Worm (Caenorhabditis elegans): Measurements from ENCODE around the gene oac-52.
A peak's percentile ranks its signal among the peaks of the same experiment; 100 is the strongest.

oac-52 gene

ce11 chrIV:4317638-4318037 is 28.8 kb downstream of the oac-52 start:
- TF ChIP-seq cebp-1 (GFP tag; IDR thresholded peaks at IDR 0.05) (peak; percentile 75), cebp-1 (tag; optimal IDR thresholded peaks at IDR 0.05) (peak; percentile 79), somi-1 (GFP tag; optimal IDR thresholded peaks at IDR 0.05) (no peak), bed-1 (GFP tag; IDR thresholded peaks at IDR 0.05) (no peak), F52B5.7 (tag; optimal IDR thresholded peaks at IDR 0.05) (no peak), lsy-27 (tag; optimal IDR thresholded peaks at IDR 0.05; ENCODE audit: borderline replicate concordance, insufficient read depth) (no peak)

ce11 chrIV:4316813-4317408 is 29.5 kb downstream of the oac-52 start, which contains the start of gene Y24D9B.1:
Gene Y24D9B.1, plus strand, starts transcription at chrIV:4317358.
- TF ChIP-seq cebp-2 (GFP tag; IDR thresholded peaks at IDR 0.05) (no peak), Y79H2A.3 (GFP tag; conservative IDR thresholded peaks at IDR 0.05) (no peak), mel-28 (tag; optimal IDR thresholded peaks at IDR 0.05; ENCODE audit: borderline replicate concordance) (no peak), let-607 (tag; optimal IDR thresholded peaks at IDR 0.05) (no peak), unc-130 (GFP tag; optimal IDR thresholded peaks at IDR 0.05) (no peak), D2030.7 (GFP tag; IDR thresholded peaks at IDR 0.05) (no peak), ceh-79 (tag; optimal IDR thresholded peaks at IDR 0.05) (no peak), C06A6.2 (GFP tag; conservative IDR thresholded peaks at IDR 0.05) (no peak), egrh-3 (GFP tag; IDR thresholded peaks at IDR 0.05) (no peak), fkh-3 (tag; optimal IDR thresholded peaks at IDR 0.05) (no peak), nhr-80 (tag; optimal IDR thresholded peaks at IDR 0.05) (no peak), rcor-1 (GFP tag; IDR thresholded peaks at IDR 0.05) (no peak), snpc-4 (GFP tag; optimal IDR thresholded peaks at IDR 0.05) (no peak), snpc-4 (tag; optimal IDR thresholded peaks at IDR 0.05) (no peak), ceh-91 (GFP tag; IDR thresholded peaks at IDR 0.05) (no peak), F55B11.4 (tag; optimal IDR thresholded peaks at IDR 0.05; ENCODE audit: borderline replicate concordance, insufficient read depth) (no peak), let-526 (GFP tag; IDR thresholded peaks at IDR 0.05) (no peak), hlh-26 (GFP tag; conservative IDR thresholded peaks at IDR 0.05) (no peak), madf-3 (GFP tag; IDR thresholded peaks at IDR 0.05) (no peak), efl-1 (GFP tag; optimal IDR thresholded peaks at IDR 0.05) (no peak), B0336.3 (GFP tag; IDR thresholded peaks at IDR 0.05) (0 out of 2 replicates have a peak, but pooled peaks have one; percentile 9), snpc-1.3 (tag; optimal IDR thresholded peaks at IDR 0.05; ENCODE audit: insufficient read depth) (no peak), ZK185.1 (tag; optimal IDR thresholded peaks at IDR 0.05; ENCODE audit: poor library complexity, severe bottlenecking) (no peak), madf-6 (GFP tag; IDR thresholded peaks at IDR 0.05) (peak; percentile 40; the same call in 1 of the 2 replicates), K11D2.4 (GFP tag; IDR thresholded peaks at IDR 0.05) (no peak), athp-1 (tag; optimal IDR thresholded peaks at IDR 0.05) (no peak), lin-54 (GFP tag; optimal IDR thresholded peaks at IDR 0.05) (peak; percentile 1), snpc-1.1 (tag; optimal IDR thresholded peaks at IDR 0.05; ENCODE audit: insufficient read depth) (no peak), Y53G8AR.9 (GFP tag; conservative IDR thresholded peaks at IDR 0.05) (peak; percentile 70; the same call in 1 of the 2 replicates), mes-4 (tag; optimal IDR thresholded peaks at IDR 0.05) (no peak), F37B4.10 (GFP tag; IDR thresholded peaks at IDR 0.05) (no peak), die-1 (tag; optimal IDR thresholded peaks at IDR 0.05) (no peak), tbx-9 (tag; optimal IDR thresholded peaks at IDR 0.05; ENCODE audit: borderline replicate concordance) (no peak), ccch-3 (GFP tag; optimal IDR thresholded peaks at IDR 0.05) (no peak), ceh-40 (GFP tag; IDR thresholded peaks at IDR 0.05) (no peak), F23B12.7 (tag; optimal IDR thresholded peaks at IDR 0.05; ENCODE audit: insufficient read depth) (no peak), B0019.2 (GFP tag; conservative IDR thresholded peaks at IDR 0.05) (no peak), repo-1 (tag; optimal IDR thresholded peaks at IDR 0.05) (no peak), F57C9.4 (tag; optimal IDR thresholded peaks at IDR 0.05) (no peak), C17E4.6 (GFP tag; IDR thresholded peaks at IDR 0.05) (no peak), egl-18 (GFP tag; IDR thresholded peaks at IDR 0.05) (no peak)

All from whole organism, young adult.